Fruit fly (Drosophila melanogaster): Measurements from ENCODE around the gene CG15211.

CG15211 gene

DNA sequence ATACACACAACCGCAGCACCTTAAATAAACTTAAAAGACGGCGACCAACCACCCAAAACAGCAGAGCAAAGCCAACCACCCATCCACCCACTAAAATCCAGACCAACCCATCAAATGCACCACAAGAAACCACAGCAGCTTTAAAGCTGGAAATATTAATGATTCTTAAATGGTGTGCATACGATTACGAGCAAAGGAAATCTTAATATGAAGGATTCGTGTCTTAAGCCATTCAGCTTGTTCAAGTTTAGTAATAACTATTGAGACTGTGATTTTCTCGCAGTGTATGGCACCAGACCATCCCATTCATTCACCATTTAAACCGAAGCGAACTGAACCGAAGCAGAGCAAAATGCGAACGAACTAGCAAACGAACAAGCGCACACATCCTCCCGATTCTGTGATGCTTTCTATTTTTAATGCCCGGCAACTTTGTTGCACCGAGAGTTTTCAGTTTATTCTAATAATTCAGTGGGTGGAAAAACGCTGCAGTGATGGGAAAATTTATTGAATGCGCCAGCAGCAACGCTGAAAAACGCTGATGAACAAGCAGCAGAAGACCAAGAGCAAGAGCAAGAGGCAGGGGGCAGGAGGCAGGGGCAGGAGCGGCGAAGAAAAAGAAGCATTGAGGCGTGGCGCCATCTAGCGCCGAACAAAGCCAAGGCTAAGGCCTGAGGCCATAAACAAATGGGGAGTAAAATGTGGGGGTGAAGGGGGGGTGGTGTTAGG is 34.8 kb upstream of the CG15211 start (continued):
- TF ChIP-seq CG7839 (tag; optimal IDR thresholded peaks at IDR 0.05) = peak; percentile 92
- TF ChIP-seq CG18619 (GFP tag; optimal IDR thresholded peaks at IDR 0.05) = peak; percentile 80
- peak; percentile 34 for TF ChIP-seq Six4 (GFP tag; optimal IDR thresholded peaks at IDR 0.05)
- peak; percentile 86 for TF ChIP-seq bcd (GFP tag; optimal IDR thresholded peaks at IDR 0.05)
- TF ChIP-seq sug (tag; optimal IDR thresholded peaks at IDR 0.05) = peak; percentile 69
- peak; percentile 85 for TF ChIP-seq gsb-n (tag; optimal IDR thresholded peaks at IDR 0.05)
- peak in 1 of 3 experiments; percentile 69 for TF ChIP-seq lola (GFP tag; optimal IDR thresholded peaks at IDR 0.05)
- TF ChIP-seq sisA (GFP tag; IDR thresholded peaks at IDR 0.05) = peak; percentile 91
- TF ChIP-seq Lim3 (GFP tag; IDR thresholded peaks at IDR 0.05) = peak; percentile 67
- TF ChIP-seq trh (GFP tag; optimal IDR thresholded peaks at IDR 0.05) = no peak
- TF ChIP-seq Neu2 (GFP tag; optimal IDR thresholded peaks at IDR 0.05; ENCODE audit: borderline replicate concordance) = no peak
- peak; percentile 80 for TF ChIP-seq CG10267 (tag; optimal IDR thresholded peaks at IDR 0.05)
- TF ChIP-seq CG7928 (GFP tag; optimal IDR thresholded peaks at IDR 0.05) = peak; percentile 33
- peak; percentile 24 for TF ChIP-seq CG4282 (GFP tag; optimal IDR thresholded peaks at IDR 0.05)
- TF ChIP-seq CG1647 (GFP tag; optimal IDR thresholded peaks at IDR 0.05) = peak; percentile 68
- TF ChIP-seq pzg (GFP tag; optimal IDR thresholded peaks at IDR 0.05) = peak; percentile 2
- TF ChIP-seq dati (GFP tag; IDR thresholded peaks at IDR 0.05) = peak; percentile 86
- peak; percentile 87 for TF ChIP-seq CG9609 (GFP tag; optimal IDR thresholded peaks at IDR 0.05)
- peak; percentile 68 for TF ChIP-seq mam (GFP tag; optimal IDR thresholded peaks at IDR 0.05)
- peak; percentile 83 for TF ChIP-seq cwo (GFP tag; optimal IDR thresholded peaks at IDR 0.05)
- peak; percentile 88 for TF ChIP-seq phol (tag; optimal IDR thresholded peaks at IDR 0.05)
- peak; percentile 60 for TF ChIP-seq CG9932 (GFP tag; IDR thresholded peaks at IDR 0.05)
- TF ChIP-seq Usf (GFP tag; optimal IDR thresholded peaks at IDR 0.05) = peak; percentile 24
- TF ChIP-seq CG11504 (tag; optimal IDR thresholded peaks at IDR 0.05) = peak; percentile 88
- peak; percentile 77 for TF ChIP-seq CG14710 (tag; optimal IDR thresholded peaks at IDR 0.05)
- TF ChIP-seq Oli (tag; optimal IDR thresholded peaks at IDR 0.05) = peak; percentile 90
- peak; percentile 49 for TF ChIP-seq exex (tag; optimal IDR thresholded peaks at IDR 0.05)
- peak; percentile 87 for TF ChIP-seq grau (tag; optimal IDR thresholded peaks at IDR 0.05)
- peak; percentile 60 for TF ChIP-seq Chrac-16 (GFP tag; optimal IDR thresholded peaks at IDR 0.05)
- peak; percentile 93 for TF ChIP-seq Ptx1 (GFP tag; IDR thresholded peaks at IDR 0.05)
- TF ChIP-seq amos (GFP tag; IDR thresholded peaks at IDR 0.05; ENCODE audit: partially characterized antibody) = no peak
- TF ChIP-seq C15 (GFP tag; IDR thresholded peaks at IDR 0.05) = peak; percentile 57; the same call in 1 of the 3 replicates
- TF ChIP-seq onecut (GFP tag; IDR thresholded peaks at IDR 0.05) = peak; percentile 77
- TF ChIP-seq stc (GFP tag; IDR thresholded peaks at IDR 0.05) = peak; percentile 86
- TF ChIP-seq CG7372 (GFP tag; IDR thresholded peaks at IDR 0.05) = peak; percentile 78
- no peak for TF ChIP-seq bigmax (GFP tag; optimal IDR thresholded peaks at IDR 0.05)
- no peak for TF ChIP-seq CG15696 (tag; optimal IDR thresholded peaks at IDR 0.05)
- TF ChIP-seq CG1024 (GFP tag; IDR thresholded peaks at IDR 0.05) = peak; percentile 81
- peak; percentile 79 for TF ChIP-seq croc (GFP tag; conservative IDR thresholded peaks at IDR 0.05)
- peak; percentile 64 for TF ChIP-seq CG3838 (GFP tag; optimal IDR thresholded peaks at IDR 0.05)
- peak; percentile 61 for TF ChIP-seq CG8281 (tag; optimal IDR thresholded peaks at IDR 0.05)
- TF ChIP-seq CG33213 (GFP tag; optimal IDR thresholded peaks at IDR 0.05) = peak; percentile 69
- TF ChIP-seq CG17186 (GFP tag; optimal IDR thresholded peaks at IDR 0.05) = peak; percentile 66
- TF ChIP-seq maf-S (GFP tag; optimal IDR thresholded peaks at IDR 0.05) = peak; percentile 60
- TF ChIP-seq ro (GFP tag; IDR thresholded peaks at IDR 0.05) = peak; percentile 55
- peak; percentile 49; the same call in 1 of the 2 replicates for TF ChIP-seq MBD-R2 (GFP tag; IDR thresholded peaks at IDR 0.05)
- peak; percentile 74 for TF ChIP-seq MTF-1 (GFP tag; optimal IDR thresholded peaks at IDR 0.05; ENCODE audit: borderline replicate concordance)
- TF ChIP-seq Drgx (GFP tag; IDR thresholded peaks at IDR 0.05) = peak; percentile 91
- TF ChIP-seq E2f2 (GFP tag; IDR thresholded peaks at IDR 0.05) = peak; percentile 63; the same call in 1 of the 2 replicates
